Fruit fly (Drosophila melanogaster): ENCODE measurements around the gene RpL7-like.

Gene RpL7-like

dm6 chr2L:12025505-12025904 lies 30.6 kb upstream of the RpL7-like start (continued):
- TF ChIP-seq CG11504 (tag; optimal IDR thresholded peaks at IDR 0.05) (peak; percentile 54), BtbVII (GFP tag; optimal IDR thresholded peaks at IDR 0.05) (no peak), al (GFP tag; IDR thresholded peaks at IDR 0.05) (no peak), Sox102F (GFP tag; optimal IDR thresholded peaks at IDR 0.05) (peak; percentile 7), Nf-YA (GFP tag; IDR thresholded peaks at IDR 0.05) (no peak), pb (GFP tag; optimal IDR thresholded peaks at IDR 0.05) (no peak), salm (tag; optimal IDR thresholded peaks at IDR 0.05) (no peak), esg (GFP tag; conservative IDR thresholded peaks at IDR 0.05) (no peak), sc (optimal IDR thresholded peaks at IDR 0.05) (no peak), sc (GFP tag; optimal IDR thresholded peaks at IDR 0.05) (no peak), insv (GFP tag; optimal IDR thresholded peaks at IDR 0.05) (no peak), CoRest (tag; optimal IDR thresholded peaks at IDR 0.05) (no peak), gro (GFP tag; optimal IDR thresholded peaks at IDR 0.05) (no peak), CG8359 (GFP tag; optimal IDR thresholded peaks at IDR 0.05; ENCODE audit: borderline replicate concordance) (no peak), Doc3 (GFP tag; IDR thresholded peaks at IDR 0.05; ENCODE audit: partially characterized antibody) (no peak), ranshi (GFP tag; IDR thresholded peaks at IDR 0.05) (no peak), exex (tag; optimal IDR thresholded peaks at IDR 0.05) (no peak), CG18011 (GFP tag; optimal IDR thresholded peaks at IDR 0.05) (no peak), MTF-1 (GFP tag; optimal IDR thresholded peaks at IDR 0.05; ENCODE audit: borderline replicate concordance) (no peak), z (GFP tag; IDR thresholded peaks at IDR 0.05) (no peak), NC2α (GFP tag; optimal IDR thresholded peaks at IDR 0.05) (no peak), hth (optimal IDR thresholded peaks at IDR 0.05) (no peak), CG2875 (GFP tag; optimal IDR thresholded peaks at IDR 0.05) (no peak), crc (GFP tag; optimal IDR thresholded peaks at IDR 0.05) (no peak), CG6272 (GFP tag; IDR thresholded peaks at IDR 0.05) (no peak), Kr (GFP tag; optimal IDR thresholded peaks at IDR 0.05) (no peak), CG17829 (tag; optimal IDR thresholded peaks at IDR 0.05) (no peak), her (GFP tag; optimal IDR thresholded peaks at IDR 0.05) (no peak), row (GFP tag; IDR thresholded peaks at IDR 0.05) (peak; percentile 45; the same call in 1 of the 3 replicates), Hsf (GFP tag; optimal IDR thresholded peaks at IDR 0.05) (no peak), CG18764 (GFP tag; optimal IDR thresholded peaks at IDR 0.05) (no peak), CG9817 (tag; optimal IDR thresholded peaks at IDR 0.05) (no peak), HHEX (GFP tag; optimal IDR thresholded peaks at IDR 0.05) (peak; percentile 21), CG2116 (GFP tag; optimal IDR thresholded peaks at IDR 0.05) (no peak), Antp (GFP tag; optimal IDR thresholded peaks at IDR 0.05) (no peak), hkb (optimal IDR thresholded peaks at IDR 0.05) (no peak), hkb (GFP tag; IDR thresholded peaks at IDR 0.05) (no peak), nerfin-1 (tag; optimal IDR thresholded peaks at IDR 0.05) (no peak), CG4424 (GFP tag; optimal IDR thresholded peaks at IDR 0.05) (no peak), Med (GFP tag) (peak; percentile 90), Jarid2 (GFP tag; optimal IDR thresholded peaks at IDR 0.05) (no peak), cg (GFP tag; optimal IDR thresholded peaks at IDR 0.05) (no peak), CG10654 (GFP tag; optimal IDR thresholded peaks at IDR 0.05) (no peak), Sin3A (optimal IDR thresholded peaks at IDR 0.05) (no peak), CG3995 (GFP tag; optimal IDR thresholded peaks at IDR 0.05) (no peak), CG3281 (GFP tag; optimal IDR thresholded peaks at IDR 0.05) (no peak), CG30403 (GFP tag; optimal IDR thresholded peaks at IDR 0.05) (no peak), HmgD (GFP tag; optimal IDR thresholded peaks at IDR 0.05) (no peak), klu (GFP tag; IDR thresholded peaks at IDR 0.05) (no peak), Oli (tag; optimal IDR thresholded peaks at IDR 0.05) (no peak), CG12744 (GFP tag; optimal IDR thresholded peaks at IDR 0.05) (no peak), knrl (GFP tag; IDR thresholded peaks at IDR 0.05; ENCODE audit: partially characterized antibody) (no peak), CG1603 (tag; optimal IDR thresholded peaks at IDR 0.05) (peak; percentile 17)

All from whole organism, embryonic.